Worm (Caenorhabditis elegans) whole organism, L4 larva: ENCODE measurements around the gene ddl-1.

Experiments used
- F10B5.3 ChIP-seq: sonication (generic microtip); optimal IDR thresholded peaks from 2 replicates; lab custom pipeline; 2016; ENCODE audit warnings: mild to moderate bottlenecking, missing genetic modification characterization, missing compliant biosample characterization
- T20F7.1 ChIP-seq: fragments of 200-800 bp; sonication (Bioruptor generic); optimal IDR thresholded peaks from 2 replicates; lab custom pipeline; 2018; ENCODE audit warnings: mild to moderate bottlenecking, missing genetic modification characterization, missing compliant biosample characterization
- Y5F2A.4 ChIP-seq: fragments of 200-800 bp; sonication (Bioruptor generic); optimal IDR thresholded peaks from 2 replicates; lab custom pipeline; 2018; ENCODE audit warnings: mild to moderate bottlenecking, missing genetic modification characterization, missing compliant biosample characterization
- ZK337.2 ChIP-seq: fragments of 200-800 bp; sonication (Bioruptor generic); IDR thresholded peaks from 2 replicates; pipeline ENCODE4 v1.3.6; 2022; ENCODE audit warnings: missing genetic modification reagents, missing genetic modification characterization, missing compliant biosample characterization
- ZK546.5 ChIP-seq, 2 experiments: sonication (generic microtip); optimal IDR thresholded peaks; 2 replicates each; lab custom pipeline; 2017; ENCODE audit warnings: missing biosample characterization in 2 of 2, missing genetic modification characterization in 2 of 2
- ama-1 ChIP-seq: fragments of 150-350 bp; optimal IDR thresholded peaks from 2 replicates; lab custom pipeline; 2014; ENCODE audit warnings: inconsistent platforms, mixed read lengths
- arid-1 ChIP-seq: fragments of 200-800 bp; sonication (Bioruptor generic); conservative IDR thresholded peaks from 2 replicates; pipeline ENCODE4 v1.3.6; 2022; ENCODE audit warnings: missing genetic modification reagents, missing genetic modification characterization, missing compliant biosample characterization
- ceh-20 ChIP-seq: fragments of 200-800 bp; sonication (Bioruptor generic); IDR thresholded peaks from 2 replicates; pipeline ENCODE4 v1.3.6; 2022; ENCODE audit warnings: missing genetic modification reagents, missing genetic modification characterization, missing compliant biosample characterization
- ceh-32 ChIP-seq: sonication (generic microtip); optimal IDR thresholded peaks from 2 replicates; lab custom pipeline; 2016; ENCODE audit warnings: mild to moderate bottlenecking, missing genetic modification characterization, missing compliant biosample characterization; ENCODE audit not compliant: poor library complexity
- ctbp-1 ChIP-seq: fragments of 200-800 bp; sonication (Bioruptor generic); IDR thresholded peaks from 2 replicates; pipeline ENCODE4 v1.3.6; 2022; ENCODE audit warnings: missing genetic modification reagents, missing genetic modification characterization, missing compliant biosample characterization
- daf-12 ChIP-seq: fragments of 150-350 bp; optimal IDR thresholded peaks from 2 replicates; lab custom pipeline; 2014; ENCODE audit warnings: missing biosample characterization, missing genetic modification reagents, missing genetic modification characterization
- daf-19 ChIP-seq: fragments of 200-800 bp; sonication (Bioruptor generic); conservative IDR thresholded peaks from 2 replicates; pipeline ENCODE4 v1.3.6; 2022; ENCODE audit warnings: missing genetic modification characterization, missing compliant biosample characterization
- dpl-1 ChIP-seq: fragments of 150-350 bp; optimal IDR thresholded peaks from 2 replicates; lab custom pipeline; 2014; ENCODE audit warnings: missing biosample characterization, missing genetic modification reagents, missing genetic modification characterization
- dve-1 ChIP-seq: sonication (generic microtip); optimal IDR thresholded peaks from 2 replicates; lab custom pipeline; 2017; ENCODE audit warnings: antibody characterized with exemption, mild to moderate bottlenecking, missing genetic modification characterization, missing compliant biosample characterization; ENCODE audit not compliant: insufficient read depth
- egl-27 ChIP-seq: sonication (generic microtip); optimal IDR thresholded peaks from 3 replicates; lab custom pipeline; 2017; ENCODE audit warnings: missing biosample characterization, missing genetic modification reagents, missing genetic modification characterization
- egl-43 ChIP-seq: fragments of 200-800 bp; sonication (Bioruptor generic); IDR thresholded peaks from 2 replicates; pipeline ENCODE4 v1.3.6; 2022; ENCODE audit warnings: missing genetic modification reagents, missing genetic modification characterization, missing compliant biosample characterization
- fkh-10 ChIP-seq: fragments of 150-350 bp; optimal IDR thresholded peaks from 2 replicates; lab custom pipeline; 2014; ENCODE audit warnings: missing biosample characterization, missing genetic modification reagents, missing genetic modification characterization
- fos-1 ChIP-seq: fragments of 150-350 bp; optimal IDR thresholded peaks from 2 replicates; lab custom pipeline; 2014; ENCODE audit warnings: missing biosample characterization, missing genetic modification characterization
- gei-8 ChIP-seq: fragments of 200-800 bp; sonication (Bioruptor generic); optimal IDR thresholded peaks from 2 replicates; lab custom pipeline; 2018; ENCODE audit warnings: mild to moderate bottlenecking, missing genetic modification characterization, missing compliant biosample characterization
- hif-1 ChIP-seq, 2 experiments: sonication (generic microtip); optimal IDR thresholded peaks; 2 replicates each; lab custom pipeline; 2016 to 2017; ENCODE audit warnings: missing compliant biosample characterization in 2 of 2, missing genetic modification characterization in 2 of 2, missing genetic modification reagents in 2 of 2, missing genotype in 2 of 2, mild to moderate bottlenecking in 1 of 2
- lin-1 ChIP-seq: fragments of 200-800 bp; sonication (Bioruptor generic); IDR thresholded peaks from 2 replicates; pipeline ENCODE4 v1.3.6; 2022; ENCODE audit warnings: missing genetic modification reagents, missing genetic modification characterization, missing compliant biosample characterization
- lin-13 ChIP-seq: fragments of 150-350 bp; optimal IDR thresholded peaks from 2 replicates; lab custom pipeline; 2014; ENCODE audit warnings: missing biosample characterization, missing genetic modification reagents, missing genetic modification characterization
- lin-15B ChIP-seq: fragments of 150-350 bp; sonication (generic microtip); optimal IDR thresholded peaks from 3 replicates; lab custom pipeline; 2014; ENCODE audit warnings: missing biosample characterization, missing genetic modification characterization
- lin-29 ChIP-seq: fragments of 200-800 bp; sonication (Bioruptor generic); IDR thresholded peaks from 2 replicates; pipeline ENCODE4 v1.3.6; 2022; ENCODE audit warnings: missing genetic modification reagents, missing genetic modification characterization, missing compliant biosample characterization
- lsy-2 ChIP-seq, 2 experiments: fragments of 150-350 bp in 1 of 2; sonication (generic microtip) in 1 of 2; optimal IDR thresholded peaks; 2 replicates each; lab custom pipeline; 2014 to 2017; ENCODE audit warnings: missing biosample characterization in 2 of 2, missing genetic modification characterization in 2 of 2
- madf-9 ChIP-seq: fragments of 200-800 bp; sonication (Bioruptor generic); conservative IDR thresholded peaks from 2 replicates; pipeline ENCODE4 v1.3.6; 2022; ENCODE audit warnings: missing genetic modification reagents, missing genetic modification characterization, missing compliant biosample characterization
- mdl-1 ChIP-seq, 2 experiments: fragments of 150-350 bp in 1 of 2; sonication (generic microtip) in 1 of 2; optimal IDR thresholded peaks; 2 replicates each; lab custom pipeline; 2014 to 2017; ENCODE audit warnings: missing biosample characterization in 2 of 2, missing genetic modification characterization in 2 of 2
- mep-1 ChIP-seq: fragments of 150-350 bp; sonication (generic microtip); optimal IDR thresholded peaks from 3 replicates; lab custom pipeline; 2014; ENCODE audit warnings: missing biosample characterization, missing genetic modification characterization
- mes-2 ChIP-seq: sonication (generic microtip); optimal IDR thresholded peaks from 2 replicates; lab custom pipeline; 2016; ENCODE audit warnings: missing genotype, mild to moderate bottlenecking, missing genetic modification characterization, missing compliant biosample characterization; ENCODE audit not compliant: poor library complexity, severe bottlenecking
- nhr-10 ChIP-seq: fragments of 150-350 bp; optimal IDR thresholded peaks from 2 replicates; lab custom pipeline; 2014; ENCODE audit warnings: missing biosample characterization, missing genetic modification characterization
- nhr-102 ChIP-seq: sonication (generic microtip); optimal IDR thresholded peaks from 2 replicates; lab custom pipeline; 2016; ENCODE audit warnings: mild to moderate bottlenecking, missing genetic modification characterization, moderate library complexity, missing compliant biosample characterization
- nhr-237 ChIP-seq: sonication (generic microtip); optimal IDR thresholded peaks from 2 replicates; lab custom pipeline; 2017; ENCODE audit warnings: missing biosample characterization, missing genetic modification characterization
- nhr-25 ChIP-seq: sonication (generic microtip); optimal IDR thresholded peaks from 2 replicates; lab custom pipeline; 2017; ENCODE audit warnings: missing genetic modification characterization, mild to moderate bottlenecking, missing compliant biosample characterization, antibody characterized with exemption, moderate library complexity, borderline replicate concordance; ENCODE audit not compliant: insufficient read depth
- nhr-41 ChIP-seq: fragments of 200-800 bp; sonication (Bioruptor generic); IDR thresholded peaks from 2 replicates; pipeline ENCODE4 v1.3.6; 2022; ENCODE audit warnings: missing genetic modification reagents, missing genetic modification characterization, missing compliant biosample characterization
- nhr-42 ChIP-seq: fragments of 200-800 bp; sonication (Bioruptor generic); IDR thresholded peaks from 2 replicates; pipeline ENCODE4 v1.3.6; 2022; ENCODE audit warnings: missing genetic modification characterization, missing compliant biosample characterization
- nhr-48 ChIP-seq: sonication (generic microtip); optimal IDR thresholded peaks from 2 replicates; lab custom pipeline; 2016; ENCODE audit warnings: mild to moderate bottlenecking, missing genetic modification characterization, missing compliant biosample characterization
- nhr-77 ChIP-seq: fragments of 150-350 bp; optimal IDR thresholded peaks from 2 replicates; lab custom pipeline; 2014; ENCODE audit warnings: missing biosample characterization, missing genetic modification characterization
- pha-4 ChIP-seq, 2 experiments: fragments of 150-350 bp in 1 of 2; fragments of 200-800 bp in 1 of 2; sonication (Bioruptor generic) in 1 of 2; IDR thresholded peaks in 1 of 2; optimal IDR thresholded peaks in 1 of 2; 2 replicates each; pipeline versions ENCODE4 v1.3.6 to Lab custom; 2014 to 2022; ENCODE audit warnings: missing genetic modification characterization in 2 of 2, missing genetic modification reagents in 2 of 2, missing biosample characterization in 1 of 2, missing compliant biosample characterization in 1 of 2
- saeg-2 ChIP-seq: fragments of 200-800 bp; sonication (Bioruptor generic); IDR thresholded peaks from 2 replicates; pipeline ENCODE4 v1.3.6; 2022; ENCODE audit warnings: missing genetic modification reagents, missing genetic modification characterization, missing compliant biosample characterization
- set-16 ChIP-seq: fragments of 200-800 bp; sonication (Bioruptor generic); IDR thresholded peaks from 2 replicates; pipeline ENCODE4 v1.3.6; 2022; ENCODE audit warnings: missing genetic modification reagents, missing genetic modification characterization, missing compliant biosample characterization
- spr-3 ChIP-seq: fragments of 200-800 bp; sonication (Bioruptor generic); optimal IDR thresholded peaks from 2 replicates; lab custom pipeline; 2018; ENCODE audit warnings: mild to moderate bottlenecking, missing genetic modification characterization, missing compliant biosample characterization
- tag-97 ChIP-seq: fragments of 200-800 bp; sonication (Bioruptor generic); IDR thresholded peaks from 2 replicates; pipeline ENCODE4 v1.3.6; 2022; ENCODE audit warnings: missing genetic modification characterization, missing compliant biosample characterization
- zfp-3 ChIP-seq: fragments of 200-800 bp; sonication (Bioruptor generic); conservative IDR thresholded peaks from 2 replicates; pipeline ENCODE4 v1.3.6; 2022; ENCODE audit warnings: missing genetic modification reagents, missing genetic modification characterization, missing compliant biosample characterization
- zip-2 ChIP-seq: fragments of 150-350 bp; optimal IDR thresholded peaks from 2 replicates; lab custom pipeline; 2014; ENCODE audit warnings: missing biosample characterization, missing genetic modification characterization
- ztf-7 ChIP-seq: fragments of 150-350 bp; optimal IDR thresholded peaks from 2 replicates; lab custom pipeline; 2014; ENCODE audit warnings: missing biosample characterization, missing genetic modification characterization

The ddl-1 gene

DNA sequence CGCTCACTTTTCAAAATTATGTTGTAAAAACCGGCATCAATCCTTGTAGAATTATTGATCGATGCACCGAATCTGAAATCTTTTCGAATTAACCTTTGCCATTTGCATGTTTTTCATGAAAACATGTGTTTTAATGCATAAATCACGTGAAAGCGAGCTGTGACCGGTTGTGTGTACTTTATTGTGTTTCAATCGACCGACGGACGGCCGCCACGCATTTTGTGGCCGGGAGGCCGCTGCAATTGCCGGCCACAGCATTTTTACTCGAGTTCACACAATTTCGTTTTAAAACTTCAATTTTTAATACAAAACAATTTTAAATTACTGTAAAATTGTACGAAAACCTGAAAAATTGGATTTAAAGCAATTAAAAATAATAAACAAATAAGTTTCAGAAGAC lies 40.8 kb upstream of the ddl-1 start, which contains the start of gene C25H3.11 (continued):
- TF ChIP-seq mes-2 (peak; percentile 64), ctbp-1 (GFP tag; lab: Robert Waterston, UW) (no peak), hif-1 (tag; optimal IDR thresholded peaks at IDR 0.05; lab: Kevin White, UChicago) (peak in 1 of 2 experiments; percentile 52), zfp-3 (GFP tag; lab: Robert Waterston, UW) (no peak), saeg-2 (GFP tag; lab: Robert Waterston, UW) (no peak), egl-43 (GFP tag; lab: Robert Waterston, UW) (0 out of 2 replicates have a peak, but pooled peaks have one; percentile 55), zip-2 (tag; lab: Kevin White, UChicago) (no peak), madf-9 (GFP tag; lab: Robert Waterston, UW) (no peak), ama-1 (lab: Kevin White, UChicago) (peak; percentile 53), nhr-48 (tag; lab: Kevin White, UChicago) (no peak), ceh-20 (GFP tag; lab: Robert Waterston, UW) (no peak), set-16 (GFP tag; lab: Robert Waterston, UW) (no peak), nhr-42 (GFP tag; lab: Robert Waterston, UW) (no peak), arid-1 (GFP tag; lab: Robert Waterston, UW) (0 out of 2 replicates have a peak, but pooled peaks have one; percentile 24), ceh-32 (tag; lab: Kevin White, UChicago) (no peak), egl-27 (tag; lab: Kevin White, UChicago) (no peak), T20F7.1 (no peak), ZK546.5 (tag; optimal IDR thresholded peaks at IDR 0.05; lab: Kevin White, UChicago) (no peak), Y5F2A.4 (no peak), daf-19 (no peak), mdl-1 (tag; optimal IDR thresholded peaks at IDR 0.05; lab: Kevin White, UChicago) (no peak), gei-8 (no peak), lin-1 (no peak), daf-12 (tag; lab: Kevin White, UChicago) (no peak), lin-15B (tag; lab: Kevin White, UChicago) (no peak), dve-1 (peak; percentile 49), nhr-10 (tag; lab: Kevin White, UChicago) (no peak), nhr-25 (tag; lab: Kevin White, UChicago) (no peak), fkh-10 (GFP tag; lab: Kevin White, UChicago) (no peak), tag-97 (no peak), dpl-1 (GFP tag; lab: Kevin White, UChicago) (no peak), pha-4 (GFP tag; IDR thresholded peaks at IDR 0.05; lab: Robert Waterston, UW) (no peak), pha-4 (tag; optimal IDR thresholded peaks at IDR 0.05; lab: Kevin White, UChicago) (no peak), nhr-102 (tag; lab: Kevin White, UChicago) (no peak), nhr-41 (GFP tag; lab: Robert Waterston, UW) (no peak; the same call in 1 of the 2 replicates), lin-13 (GFP tag; lab: Kevin White, UChicago) (no peak), lsy-2 (tag; optimal IDR thresholded peaks at IDR 0.05; lab: Kevin White, UChicago) (no peak), ztf-7 (tag; lab: Kevin White, UChicago) (no peak), nhr-77 (tag; lab: Kevin White, UChicago) (peak; percentile 37), ZK337.2 (GFP tag; lab: Robert Waterston, UW) (no peak), spr-3 (no peak), nhr-237 (tag; lab: Kevin White, UChicago) (no peak), lin-29 (GFP tag; lab: Robert Waterston, UW) (no peak), F10B5.3 (no peak), mep-1 (tag; lab: Kevin White, UChicago) (peak; percentile 47), fos-1 (tag; lab: Kevin White, UChicago) (no peak)
